Worm (Caenorhabditis elegans) whole organism, midembryonic: ENCODE measurements around the gene lgc-43.

Experiments used
- cog-1 ChIP-seq: sonication (generic microtip); optimal IDR thresholded peaks from 2 replicates; lab custom pipeline; 2016; ENCODE audit warnings: missing genetic modification characterization, missing compliant biosample characterization
- flt-1 ChIP-seq: fragments of 200-800 bp; sonication (Bioruptor generic); IDR thresholded peaks from 2 replicates; pipeline ENCODE4 v1.3.6; 2022; ENCODE audit warnings: missing genetic modification characterization, missing compliant biosample characterization
- klf-2 ChIP-seq: fragments of 200-800 bp; sonication (Bioruptor generic); conservative IDR thresholded peaks from 2 replicates; pipeline ENCODE4 v1.3.6; 2022; ENCODE audit warnings: missing genetic modification reagents, missing genetic modification characterization, missing compliant biosample characterization
- ref-1 ChIP-seq: fragments of 200-800 bp; sonication (Bioruptor generic); conservative IDR thresholded peaks from 2 replicates; pipeline ENCODE4 v1.3.6; 2022; ENCODE audit warnings: missing genetic modification reagents, missing genetic modification characterization, missing compliant biosample characterization
- tab-1 ChIP-seq: fragments of 200-800 bp; sonication (Bioruptor generic); IDR thresholded peaks from 2 replicates; pipeline ENCODE4 v1.3.6; 2022; ENCODE audit warnings: missing genetic modification characterization, missing compliant biosample characterization
- ztf-23 ChIP-seq: fragments of 200-800 bp; sonication (Bioruptor generic); IDR thresholded peaks from 2 replicates; pipeline ENCODE4 v1.3.6; 2022; ENCODE audit warnings: missing genetic modification reagents, missing genetic modification characterization, missing compliant biosample characterization

- TF ChIP-seq ztf-23 (no peak), klf-2 (GFP tag; lab: Robert Waterston, UW) (no peak), ref-1 (GFP tag; lab: Robert Waterston, UW) (no peak), flt-1 (GFP tag; lab: Robert Waterston, UW) (no peak), cog-1 (tag; lab: Kevin White, UChicago) (no peak), tab-1 (no peak)
Measured at ce11 chrIV:10533639-10534038, 44.8 kb upstream of the lgc-43 start, which contains the start of gene T07G12.3.
